Worm (Caenorhabditis elegans): ENCODE measurements around the gene ttr-13.

The ttr-13 gene

DNA sequence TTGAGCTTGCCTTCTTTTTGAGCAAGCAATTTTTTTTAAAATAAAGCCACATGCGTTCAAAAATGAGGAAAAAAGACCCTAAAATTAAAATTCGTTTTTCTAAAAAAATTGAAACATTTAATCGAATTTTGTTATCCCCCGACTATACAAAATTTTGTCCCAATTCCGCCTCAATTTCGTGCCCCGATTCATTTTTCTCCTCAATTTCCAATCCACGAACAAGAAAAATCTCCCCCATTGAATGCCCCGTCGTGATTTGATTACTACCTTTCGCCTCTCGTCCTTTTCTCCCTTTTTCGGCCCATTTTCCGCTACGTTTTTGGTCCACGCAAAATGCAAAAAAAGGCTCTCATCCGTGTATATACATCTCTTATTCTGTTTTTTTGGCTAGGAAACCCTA, 15.2 kb upstream of the ttr-13 start:
- TF ChIP-seq dao-5 (tag; optimal IDR thresholded peaks at IDR 0.05) (no peak), W03F9.2 (tag; optimal IDR thresholded peaks at IDR 0.05) (no peak), him-1 (tag; optimal IDR thresholded peaks at IDR 0.05) (no peak)

- TF ChIP-seq him-1 (tag; optimal IDR thresholded peaks at IDR 0.05), result no peak
These were observed 12.1 kb upstream of the ttr-13 start for ce11 chrV:20648868-20649267.

ce11 chrV:20645479-20645878, 8.7 kb upstream of the ttr-13 start:
- TF ChIP-seq dao-5 (tag; optimal IDR thresholded peaks at IDR 0.05) (no peak), W03F9.2 (tag; optimal IDR thresholded peaks at IDR 0.05) (no peak), him-1 (tag; optimal IDR thresholded peaks at IDR 0.05) (no peak)

DNA sequence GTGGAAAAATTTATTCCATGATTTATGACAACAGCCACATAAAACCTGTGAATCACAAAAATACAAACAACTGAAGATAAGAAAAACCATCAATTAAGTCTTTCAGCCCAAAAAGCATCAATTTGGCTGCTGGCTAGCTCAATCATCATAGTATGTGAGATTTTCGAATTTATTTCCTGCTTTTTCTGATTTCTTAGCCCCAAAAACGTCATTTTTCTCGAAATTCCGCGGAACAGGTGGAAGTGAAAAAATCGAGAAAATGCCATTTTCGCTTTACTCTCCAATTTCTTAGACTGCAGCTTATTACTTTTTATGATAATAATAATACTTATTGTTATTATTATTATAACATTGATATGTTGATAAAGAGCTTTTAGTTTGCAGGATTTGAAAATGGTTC, 5.1 kb upstream of the ttr-13 start, which contains the start of gene srxa-15:
TSS of gene srxa-15 (plus strand) at position 301 of the 400 bp plus-strand sequence.
- no peak for TF ChIP-seq him-1 (tag; optimal IDR thresholded peaks at IDR 0.05)
- TF ChIP-seq dao-5 (tag; optimal IDR thresholded peaks at IDR 0.05), result no peak
- no peak for TF ChIP-seq W03F9.2 (tag; optimal IDR thresholded peaks at IDR 0.05)

- TF ChIP-seq W03F9.2 (tag; optimal IDR thresholded peaks at IDR 0.05) (no peak), dao-5 (tag; optimal IDR thresholded peaks at IDR 0.05) (no peak), him-1 (tag; optimal IDR thresholded peaks at IDR 0.05) (no peak)
These were observed 2.5 kb upstream of the ttr-13 start, which contains the start of gene srxa-14 for ce11 chrV:20639294-20639693. Gene srxa-14 (plus strand): TSS chrV:20639594.

DNA sequence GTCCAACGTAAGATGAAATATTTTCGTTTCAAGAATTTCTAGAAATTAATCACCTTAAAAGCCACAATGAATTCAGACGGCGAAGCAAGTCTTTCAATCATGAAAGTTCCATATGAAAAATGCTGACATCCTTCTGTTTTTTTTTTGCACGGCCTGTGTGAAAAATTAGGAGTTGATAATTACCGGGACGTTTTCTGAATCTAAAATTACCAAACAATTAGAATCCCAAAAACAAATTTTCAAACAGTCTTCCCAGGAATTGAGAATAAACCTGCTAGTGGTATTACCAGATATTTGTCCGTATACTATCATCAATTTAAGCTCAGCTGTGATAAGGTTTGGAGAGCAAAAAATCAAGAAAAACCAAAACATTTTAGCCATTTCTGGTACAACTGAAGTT, 1.6 kb upstream of the ttr-13 start, which contains the start of gene Y44A6B.3:
TSS of gene Y44A6B.3 (minus strand) at position 101 of the 400 bp plus-strand sequence.
- TF ChIP-seq him-1 (tag; optimal IDR thresholded peaks at IDR 0.05) (no peak), W03F9.2 (tag; optimal IDR thresholded peaks at IDR 0.05) (no peak), dao-5 (tag; optimal IDR thresholded peaks at IDR 0.05) (no peak)

- no peak for TF ChIP-seq W03F9.2 (tag; optimal IDR thresholded peaks at IDR 0.05)
- TF ChIP-seq him-1 (tag; optimal IDR thresholded peaks at IDR 0.05), result no peak
- TF ChIP-seq dao-5 (tag; optimal IDR thresholded peaks at IDR 0.05), result no peak
These were observed 2.4 kb downstream of the ttr-13 start, which contains the start of gene F46B3.16 for ce11 chrV:20634330-20634729. Gene F46B3.16 (plus strand): TSS chrV:20634630.

ce11 chrV:20633619-20634018, 3.1 kb downstream of the ttr-13 start, which contains the start of gene F46B3.15:
Gene F46B3.15 (minus strand): TSS chrV:20633719.
- TF ChIP-seq W03F9.2 (tag; optimal IDR thresholded peaks at IDR 0.05) (no peak), him-1 (tag; optimal IDR thresholded peaks at IDR 0.05) (no peak), dao-5 (tag; optimal IDR thresholded peaks at IDR 0.05) (no peak)

DNA sequence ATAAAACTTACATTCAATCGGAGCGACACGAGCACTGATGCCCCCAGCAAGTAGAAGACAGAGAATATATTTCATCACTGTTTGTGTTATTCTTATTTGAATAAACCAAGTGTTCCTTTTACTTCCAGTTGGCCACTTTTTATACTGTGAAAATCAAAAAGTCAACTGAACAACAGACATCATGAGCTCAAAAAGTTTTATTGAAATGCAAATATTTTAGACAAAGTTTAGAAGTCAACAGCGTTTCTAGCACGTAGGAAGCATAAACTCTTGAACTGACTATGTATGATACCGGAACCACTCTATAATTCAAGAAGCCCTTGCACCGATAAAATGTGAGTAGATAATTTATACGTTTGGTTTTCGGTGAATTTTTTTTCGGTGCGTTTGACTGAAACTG, 5.5 kb downstream of the ttr-13 start, which contains the start of gene F46B3.14:
TSS of gene F46B3.14 (minus strand) at position 101 of the 400 bp plus-strand sequence.
- TF ChIP-seq W03F9.2 (tag; optimal IDR thresholded peaks at IDR 0.05) (no peak), dao-5 (tag; optimal IDR thresholded peaks at IDR 0.05) (no peak), him-1 (tag; optimal IDR thresholded peaks at IDR 0.05) (no peak)

ce11 chrV:20626043-20626761, 10.6 kb downstream of the ttr-13 start, which contains the start of the genes F46B3.9 and srz-18:
Gene F46B3.9 (minus strand): TSS chrV:20626143.
Gene srz-18 (plus strand): TSS chrV:20626711.
- no peak for TF ChIP-seq him-1 (tag; optimal IDR thresholded peaks at IDR 0.05)
- TF ChIP-seq dao-5 (tag; optimal IDR thresholded peaks at IDR 0.05), result no peak
- TF ChIP-seq W03F9.2 (tag; optimal IDR thresholded peaks at IDR 0.05), result no peak

DNA sequence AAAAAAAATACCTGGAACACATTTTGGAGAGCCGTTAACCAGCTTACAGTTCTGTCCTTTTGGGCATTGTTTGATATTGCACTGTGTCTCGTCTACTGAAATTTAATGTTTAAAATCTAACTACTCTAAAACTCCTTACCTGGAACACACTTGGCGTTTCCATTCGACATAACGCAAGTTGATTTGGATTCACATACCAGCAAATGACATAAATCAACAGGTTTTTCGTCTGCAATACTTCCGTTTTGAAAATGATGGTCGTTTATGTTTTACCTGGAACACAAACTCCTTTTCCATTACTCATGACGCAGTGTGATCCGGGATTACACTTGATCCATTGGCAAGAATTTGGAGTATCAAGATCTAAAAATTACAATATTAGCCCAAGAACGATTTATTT, 11.5 kb downstream of the ttr-13 start:
- TF ChIP-seq W03F9.2 (tag; optimal IDR thresholded peaks at IDR 0.05) (no peak), dao-5 (tag; optimal IDR thresholded peaks at IDR 0.05) (no peak), him-1 (tag; optimal IDR thresholded peaks at IDR 0.05) (no peak)

- TF ChIP-seq W03F9.2 (tag; optimal IDR thresholded peaks at IDR 0.05) (no peak), him-1 (tag; optimal IDR thresholded peaks at IDR 0.05) (no peak), dao-5 (tag; optimal IDR thresholded peaks at IDR 0.05) (no peak)
These were observed 13.7 kb downstream of the ttr-13 start, which contains the start of gene F46B3.8 for ce11 chrV:20623060-20623459. Gene F46B3.8 (minus strand): TSS chrV:20623160.

DNA sequence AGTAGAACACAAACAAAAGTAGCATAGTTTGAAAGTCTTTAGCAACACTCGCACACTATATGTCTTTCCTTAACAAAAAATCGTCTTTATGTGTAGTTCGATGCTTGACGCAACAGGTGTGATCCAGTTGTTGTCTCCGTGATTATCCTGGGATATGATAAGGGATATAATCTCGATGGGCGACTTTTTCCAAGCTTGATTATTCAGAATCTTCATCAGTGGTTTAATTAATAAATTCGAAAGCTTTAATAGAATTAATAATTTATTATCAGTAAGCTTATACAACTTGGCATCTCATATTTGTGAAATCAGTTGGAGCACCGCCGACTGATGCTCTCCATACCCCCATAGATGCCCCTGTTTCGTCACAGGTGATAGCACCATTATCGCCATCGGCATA, 18.1 kb downstream of the ttr-13 start, which contains the start of gene F46B3.7:
TSS of gene F46B3.7 (minus strand) at position 101 of the 400 bp plus-strand sequence.
- TF ChIP-seq dao-5 (tag; optimal IDR thresholded peaks at IDR 0.05) (no peak), W03F9.2 (tag; optimal IDR thresholded peaks at IDR 0.05) (no peak), him-1 (tag; optimal IDR thresholded peaks at IDR 0.05) (no peak)

DNA sequence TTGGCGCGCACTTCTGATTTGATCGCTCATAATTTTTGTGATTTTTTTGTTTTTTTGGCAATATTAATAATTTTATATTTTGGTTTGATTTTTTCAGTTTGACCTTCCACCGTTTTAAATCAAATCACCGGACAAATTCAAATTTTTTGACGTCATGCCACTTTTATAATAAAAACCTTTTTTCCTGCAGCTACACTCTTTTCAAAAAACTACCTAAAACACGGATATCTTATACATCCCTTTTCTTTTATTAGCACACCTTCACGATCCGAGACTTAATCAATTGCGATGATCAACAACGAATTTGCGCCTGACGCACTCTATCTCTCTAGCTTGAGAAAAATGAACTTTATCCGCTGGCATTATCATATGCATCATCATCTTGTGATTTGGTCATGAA, 27.3 kb downstream of the ttr-13 start, which contains the start of gene grd-2:
TSS of gene grd-2 (plus strand) at position 301 of the 400 bp plus-strand sequence.
- TF ChIP-seq W03F9.2 (tag; optimal IDR thresholded peaks at IDR 0.05) (no peak), dao-5 (tag; optimal IDR thresholded peaks at IDR 0.05) (no peak), him-1 (tag; optimal IDR thresholded peaks at IDR 0.05) (no peak)

Measured in whole organism, L4/young adult.